Worm (Caenorhabditis elegans): ENCODE measurements around the gene unc-10.

The unc-10 gene

DNA sequence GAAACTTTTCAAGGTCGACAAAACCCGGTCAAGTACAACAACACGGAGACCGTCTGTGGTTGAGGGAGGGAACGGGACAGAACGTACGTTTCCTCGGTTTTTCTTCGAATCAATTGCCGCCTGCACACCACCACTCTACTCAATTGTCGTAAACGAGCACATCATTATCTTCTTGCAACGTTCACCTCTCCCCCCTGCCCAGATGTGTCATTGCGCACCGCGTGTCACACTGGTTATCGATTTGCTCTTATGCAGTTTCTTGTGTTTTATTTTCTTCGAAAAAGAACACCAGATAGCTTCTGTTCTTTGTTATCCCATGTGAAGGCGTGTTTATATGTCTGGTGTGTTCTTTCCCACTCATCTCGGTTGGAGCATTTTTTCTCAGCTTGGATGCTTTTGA lies 9.4 kb upstream of the unc-10 start:
- no peak for TF ChIP-seq tra-4 (tag; optimal IDR thresholded peaks at IDR 0.05)
- no peak for TF ChIP-seq aly-1 (tag; optimal IDR thresholded peaks at IDR 0.05)
- no peak for TF ChIP-seq scrt-1 (GFP tag; IDR thresholded peaks at IDR 0.05)
- no peak for TF ChIP-seq ceh-36 (tag; optimal IDR thresholded peaks at IDR 0.05)
- TF ChIP-seq ama-1 (optimal IDR thresholded peaks at IDR 0.05), result no peak
- TF ChIP-seq B0310.2 (tag; optimal IDR thresholded peaks at IDR 0.05), result no peak
- no peak for TF ChIP-seq flt-1 (GFP tag; IDR thresholded peaks at IDR 0.05)
- TF ChIP-seq hnd-1 (tag; optimal IDR thresholded peaks at IDR 0.05), result no peak
- no peak for TF ChIP-seq tbx-11 (GFP tag; IDR thresholded peaks at IDR 0.05)
- no peak for TF ChIP-seq hmg-4 (GFP tag; optimal IDR thresholded peaks at IDR 0.05)
- no peak for TF ChIP-seq ceh-13 (GFP tag; optimal IDR thresholded peaks at IDR 0.05)
- TF ChIP-seq tbx-37 (GFP tag; conservative IDR thresholded peaks at IDR 0.05), result no peak

DNA sequence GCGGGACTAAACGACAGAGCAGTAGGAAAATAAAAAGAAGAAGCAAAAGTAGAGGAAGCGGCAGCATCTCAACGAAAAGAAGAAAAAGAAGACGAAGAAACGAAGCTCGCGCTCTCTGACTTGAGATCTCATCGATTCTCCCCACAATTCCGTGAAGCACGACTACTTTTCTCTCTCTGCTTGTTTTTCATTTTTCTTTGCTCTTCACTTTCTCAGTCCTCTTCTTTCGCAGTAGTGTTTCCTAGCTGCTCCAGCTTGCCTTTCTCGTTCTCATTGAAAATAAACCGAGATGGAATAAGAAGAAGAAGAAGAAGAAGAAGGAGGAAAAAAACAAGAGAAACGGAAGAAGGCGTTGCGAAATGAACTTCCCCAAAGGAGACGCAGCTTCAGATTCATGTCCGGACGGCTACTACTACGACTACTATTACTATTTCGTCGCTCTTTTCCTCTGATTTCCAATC lies 4.6 kb upstream of the unc-10 start:
- TF ChIP-seq ama-1 (optimal IDR thresholded peaks at IDR 0.05) (no peak), tbx-37 (GFP tag; conservative IDR thresholded peaks at IDR 0.05) (no peak), pes-1 (GFP tag; IDR thresholded peaks at IDR 0.05) (no peak), B0310.2 (tag; optimal IDR thresholded peaks at IDR 0.05) (no peak), ets-7 (tag; optimal IDR thresholded peaks at IDR 0.05) (no peak), hnd-1 (tag; optimal IDR thresholded peaks at IDR 0.05) (no peak), tra-4 (tag; optimal IDR thresholded peaks at IDR 0.05) (no peak), sea-1 (GFP tag; conservative IDR thresholded peaks at IDR 0.05) (no peak), flt-1 (GFP tag; IDR thresholded peaks at IDR 0.05) (no peak)

DNA sequence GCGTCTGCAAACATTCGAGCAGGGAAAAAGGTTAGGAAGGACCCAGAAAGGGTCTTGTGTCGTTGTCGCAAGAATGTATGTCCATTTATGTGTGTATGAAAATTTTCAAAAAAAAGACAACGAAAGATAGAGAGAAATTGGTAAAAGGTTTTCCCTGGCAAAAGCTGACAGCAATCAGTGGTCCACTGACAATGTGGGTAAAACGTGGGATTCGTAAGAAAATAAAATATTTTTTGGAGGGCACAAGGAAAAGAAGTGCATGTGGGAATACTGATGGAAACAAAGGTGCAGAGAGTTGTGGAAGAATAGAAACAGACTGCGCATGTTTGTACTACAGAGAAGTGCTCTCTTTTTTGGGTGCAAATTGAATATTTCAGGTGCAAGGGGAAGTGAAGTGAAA lies 3.0 kb upstream of the unc-10 start:
- TF ChIP-seq flt-1 (GFP tag; IDR thresholded peaks at IDR 0.05) (no peak), hmg-4 (GFP tag; optimal IDR thresholded peaks at IDR 0.05) (no peak), tbx-11 (GFP tag; IDR thresholded peaks at IDR 0.05) (no peak), ama-1 (optimal IDR thresholded peaks at IDR 0.05) (no peak), pes-1 (GFP tag; IDR thresholded peaks at IDR 0.05) (no peak), F13C5.2 (tag; optimal IDR thresholded peaks at IDR 0.05) (no peak), tra-4 (tag; optimal IDR thresholded peaks at IDR 0.05) (no peak), B0310.2 (tag; optimal IDR thresholded peaks at IDR 0.05) (no peak), aly-1 (tag; optimal IDR thresholded peaks at IDR 0.05) (no peak)

DNA sequence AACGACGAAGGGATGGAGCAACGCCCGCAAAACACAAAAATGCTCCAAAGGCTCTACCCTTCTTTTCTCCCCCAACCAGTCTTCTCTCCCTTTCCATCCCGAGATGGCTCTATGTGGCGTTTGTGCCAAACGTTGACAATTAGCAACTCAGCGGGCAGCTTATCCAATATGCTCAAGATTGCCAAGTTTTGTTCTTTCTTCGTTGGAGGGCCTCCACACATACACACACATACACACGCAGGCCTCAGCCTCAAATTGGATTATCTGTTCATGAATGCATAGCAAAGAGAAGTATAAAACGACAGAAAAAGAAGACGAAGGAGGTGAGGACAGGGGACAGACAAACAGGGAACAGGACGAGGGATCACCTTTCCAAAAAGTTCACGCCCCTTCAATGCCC lies 1.2 kb upstream of the unc-10 start:
- TF ChIP-seq flt-1 (GFP tag; IDR thresholded peaks at IDR 0.05) (no peak), ceh-36 (tag; optimal IDR thresholded peaks at IDR 0.05) (no peak), B0310.2 (tag; optimal IDR thresholded peaks at IDR 0.05) (no peak), pes-1 (GFP tag; IDR thresholded peaks at IDR 0.05) (no peak), hmg-4 (GFP tag; optimal IDR thresholded peaks at IDR 0.05) (peak; percentile 17)

DNA sequence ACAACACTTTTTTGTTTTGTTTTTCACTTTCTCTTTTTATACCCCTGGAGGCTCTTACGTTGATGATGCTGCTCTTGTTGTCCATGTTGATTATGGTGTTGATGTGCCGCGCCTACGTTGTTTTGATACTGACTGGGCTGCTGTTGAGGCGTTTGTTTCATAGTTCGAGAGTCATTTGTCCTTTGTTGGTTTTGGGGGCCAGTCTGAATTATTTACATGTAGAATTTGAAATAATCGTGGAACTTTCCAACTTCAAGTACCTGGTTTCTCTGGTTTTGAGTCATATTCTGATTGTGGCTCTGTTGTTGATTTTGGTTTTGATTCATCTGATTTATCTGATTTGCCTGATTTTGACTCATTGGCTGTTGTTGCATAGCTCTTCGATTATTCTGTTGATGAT lies 2.0 kb downstream of the unc-10 start:
- no peak for TF ChIP-seq hnd-1 (tag; optimal IDR thresholded peaks at IDR 0.05)
- no peak for TF ChIP-seq sea-1 (GFP tag; conservative IDR thresholded peaks at IDR 0.05)
- no peak for TF ChIP-seq ets-7 (tag; optimal IDR thresholded peaks at IDR 0.05)
- no peak for TF ChIP-seq scrt-1 (GFP tag; IDR thresholded peaks at IDR 0.05)
- no peak for TF ChIP-seq hmg-4 (GFP tag; optimal IDR thresholded peaks at IDR 0.05)
- no peak for TF ChIP-seq tra-4 (tag; optimal IDR thresholded peaks at IDR 0.05)
- TF ChIP-seq ama-1 (optimal IDR thresholded peaks at IDR 0.05), result no peak
- TF ChIP-seq B0310.2 (tag; optimal IDR thresholded peaks at IDR 0.05), result no peak
- TF ChIP-seq flt-1 (GFP tag; IDR thresholded peaks at IDR 0.05), result no peak
- TF ChIP-seq tbx-11 (GFP tag; IDR thresholded peaks at IDR 0.05), result no peak
- no peak for TF ChIP-seq ceh-36 (tag; optimal IDR thresholded peaks at IDR 0.05)
- TF ChIP-seq hmbx-1 (tag; optimal IDR thresholded peaks at IDR 0.05), result no peak
- TF ChIP-seq tbx-37 (GFP tag; conservative IDR thresholded peaks at IDR 0.05), result no peak
- no peak for TF ChIP-seq ceh-13 (GFP tag; optimal IDR thresholded peaks at IDR 0.05)
- no peak for TF ChIP-seq F13C5.2 (tag; optimal IDR thresholded peaks at IDR 0.05)
- no peak for TF ChIP-seq aly-1 (tag; optimal IDR thresholded peaks at IDR 0.05)
- TF ChIP-seq pes-1 (GFP tag; IDR thresholded peaks at IDR 0.05), result no peak

DNA sequence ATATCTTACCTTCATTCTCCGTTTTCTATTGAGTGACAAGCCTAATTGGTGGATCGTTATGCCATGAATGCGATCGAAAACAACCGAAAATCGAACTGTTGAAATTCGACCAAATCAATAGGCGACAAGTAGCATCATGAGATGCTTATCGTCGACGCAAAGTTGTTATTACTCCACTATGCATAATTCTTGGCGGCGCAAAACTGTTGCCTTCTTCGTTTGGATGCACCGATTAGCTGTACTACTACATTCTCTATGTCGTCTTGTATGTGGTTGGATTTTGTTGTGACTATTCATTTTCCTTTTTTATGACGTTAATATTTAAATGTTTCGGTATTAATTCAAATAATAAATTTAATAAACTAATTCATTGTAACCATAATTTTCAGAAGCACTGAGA lies 8.2 kb downstream of the unc-10 start, which contains the start of gene F46H5.11:
Gene F46H5.11 (minus strand): TSS at position 101 of the 400 bp plus-strand sequence.
- TF ChIP-seq flt-1 (GFP tag; IDR thresholded peaks at IDR 0.05), result no peak
- no peak for TF ChIP-seq ama-1 (optimal IDR thresholded peaks at IDR 0.05)
- no peak for TF ChIP-seq hnd-1 (tag; optimal IDR thresholded peaks at IDR 0.05)

DNA sequence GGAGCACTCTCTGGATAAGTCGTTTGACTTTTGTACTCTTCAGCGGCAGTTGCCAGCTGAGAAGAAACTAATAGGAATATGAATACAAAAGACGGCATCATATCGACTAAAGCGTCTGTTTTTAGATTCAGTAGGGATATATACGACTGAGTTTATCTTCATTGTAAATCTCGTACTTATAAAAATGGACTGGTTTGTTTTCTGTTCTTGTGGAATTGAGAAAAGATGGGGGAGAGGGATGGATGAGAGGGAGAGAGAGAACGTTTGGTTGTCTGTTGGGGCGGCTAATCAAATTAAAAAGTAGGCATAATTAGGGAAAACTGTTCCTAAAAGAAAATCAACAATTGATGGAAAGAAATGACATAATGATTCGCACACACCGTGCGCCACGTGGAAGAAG lies 10.7 kb downstream of the unc-10 start, which contains the start of gene grd-7:
Gene grd-7 (minus strand): TSS at position 101 of the 400 bp plus-strand sequence.
- TF ChIP-seq flt-1 (GFP tag; IDR thresholded peaks at IDR 0.05) (no peak), hnd-1 (tag; optimal IDR thresholded peaks at IDR 0.05) (no peak), ama-1 (optimal IDR thresholded peaks at IDR 0.05) (no peak)

DNA sequence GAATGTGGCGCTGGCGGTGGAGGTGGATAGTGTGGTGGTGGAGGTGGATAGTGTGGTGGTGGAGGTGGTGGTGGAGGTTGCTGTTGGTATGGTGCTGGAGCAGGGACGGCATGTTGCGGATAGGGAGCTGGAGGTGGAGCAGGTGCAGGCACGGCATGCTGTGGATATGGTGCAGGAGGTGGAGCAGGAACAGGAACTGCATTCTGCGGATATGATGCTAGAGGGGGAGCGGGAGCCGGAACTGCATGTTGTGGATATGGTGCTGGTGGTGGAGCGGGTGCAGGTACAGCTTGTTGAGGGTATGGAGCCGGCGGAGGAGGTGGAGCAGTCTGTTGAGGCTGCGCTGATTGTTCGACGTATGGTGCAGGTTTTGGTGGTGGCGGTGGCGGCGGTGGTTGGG lies 11.2 kb downstream of the unc-10 start:
- TF ChIP-seq sea-1 (GFP tag; conservative IDR thresholded peaks at IDR 0.05) (0 out of 2 replicates have a peak, but pooled peaks have one; percentile 31), scrt-1 (GFP tag; IDR thresholded peaks at IDR 0.05) (0 out of 2 replicates have a peak, but pooled peaks have one; percentile 30), B0310.2 (tag; optimal IDR thresholded peaks at IDR 0.05) (no peak), pes-1 (GFP tag; IDR thresholded peaks at IDR 0.05) (no peak)

DNA sequence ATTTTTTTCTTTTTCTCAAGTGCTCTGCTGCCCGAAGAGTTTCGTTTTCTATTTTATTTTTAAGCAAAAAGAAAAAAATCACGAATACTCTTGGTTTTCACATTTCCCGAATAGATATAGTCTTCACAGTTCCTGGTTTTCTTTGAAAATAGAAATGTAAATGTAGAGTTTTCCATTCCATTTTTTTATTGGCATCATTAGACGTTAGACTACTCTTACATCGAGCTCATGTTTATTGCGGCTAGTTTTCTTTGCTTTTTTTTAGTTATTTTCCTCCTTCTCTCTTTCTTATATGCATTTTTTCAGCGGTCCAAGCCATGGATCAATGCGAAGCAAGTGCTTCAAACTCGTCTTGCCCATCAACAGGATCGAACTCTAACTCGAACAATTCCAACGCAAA lies 14.8 kb downstream of the unc-10 start, which contains the start of gene F46H5.2:
Gene F46H5.2 (plus strand): TSS at position 301 of the 400 bp plus-strand sequence.
- 0 out of 2 replicates have a peak, but pooled peaks have one; percentile 1 for TF ChIP-seq sea-1 (GFP tag; conservative IDR thresholded peaks at IDR 0.05)
- no peak for TF ChIP-seq B0310.2 (tag; optimal IDR thresholded peaks at IDR 0.05)

All from whole organism, early embryonic.